Worm (Caenorhabditis elegans): ENCODE data around the gene Y69A2AR.50.

DNA sequence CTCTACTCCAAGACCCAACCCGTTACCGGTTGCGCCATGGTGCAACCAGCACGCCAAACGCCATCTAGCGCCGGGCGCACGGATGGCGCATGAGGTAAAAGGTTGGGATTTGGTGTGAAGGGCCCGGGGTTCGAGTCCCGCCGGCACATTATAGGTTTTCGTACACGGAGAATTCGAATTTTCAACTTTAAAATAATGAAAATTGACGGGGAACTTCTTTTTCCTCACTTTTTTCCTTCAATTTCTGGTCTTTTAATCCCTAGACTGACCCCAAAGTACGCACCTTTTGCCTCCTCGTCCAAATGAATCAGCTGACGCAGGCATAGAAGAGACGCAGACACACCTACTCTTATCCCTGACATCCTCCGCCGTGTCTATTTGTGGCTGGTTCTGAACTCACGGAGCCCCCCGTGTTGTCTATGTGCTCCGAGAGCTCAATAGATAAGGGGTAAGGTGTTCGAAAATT, 41.4 kb downstream of the Y69A2AR.50 start:
- TF ChIP-seq nhr-28 (tag; optimal IDR thresholded peaks at IDR 0.05) (no peak), lsy-2 (tag; optimal IDR thresholded peaks at IDR 0.05) (no peak)

Data from whole organism, mixed stage, embryonic.